Worm (Caenorhabditis elegans): ENCODE results near the gene exo-1.

Gene exo-1

ce11 chrIII:13383159-13383558 is 40.2 kb upstream of the exo-1 start:
- TF ChIP-seq Y53F4B.3 (GFP tag; IDR thresholded peaks at IDR 0.05) (no peak), nfya-2 (GFP tag; IDR thresholded peaks at IDR 0.05) (no peak), lir-1 (GFP tag; conservative IDR thresholded peaks at IDR 0.05) (no peak), ceh-40 (GFP tag; IDR thresholded peaks at IDR 0.05) (no peak), ZK185.1 (tag; optimal IDR thresholded peaks at IDR 0.05; ENCODE audit: poor library complexity, severe bottlenecking) (no peak), Y79H2A.3 (GFP tag; conservative IDR thresholded peaks at IDR 0.05) (no peak), T07F8.4 (tag; optimal IDR thresholded peaks at IDR 0.05) (no peak), hlh-26 (GFP tag; conservative IDR thresholded peaks at IDR 0.05) (no peak), repo-1 (tag; optimal IDR thresholded peaks at IDR 0.05) (no peak), K11D2.4 (GFP tag; IDR thresholded peaks at IDR 0.05) (no peak), F57C9.4 (tag; optimal IDR thresholded peaks at IDR 0.05) (no peak), F33H1.4 (GFP tag; IDR thresholded peaks at IDR 0.05) (no peak)

- TF ChIP-seq ceh-40 (GFP tag; IDR thresholded peaks at IDR 0.05) (no peak), F49E8.2 (tag; optimal IDR thresholded peaks at IDR 0.05; ENCODE audit: insufficient read depth) (no peak), hlh-26 (GFP tag; conservative IDR thresholded peaks at IDR 0.05) (no peak), nhr-27 (tag; optimal IDR thresholded peaks at IDR 0.05) (no peak), attf-3 (GFP tag; conservative IDR thresholded peaks at IDR 0.05) (no peak)
These were observed 37.5 kb upstream of the exo-1 start, which contains the start of gene T03F6.4 for ce11 chrIII:13385850-13386249. Gene T03F6.4, plus strand, starts transcription at chrIII:13386150.

ce11 chrIII:13388621-13389020 is 34.7 kb upstream of the exo-1 start:
- TF ChIP-seq Y79H2A.3 (GFP tag; conservative IDR thresholded peaks at IDR 0.05) (no peak), F52B5.7 (tag; optimal IDR thresholded peaks at IDR 0.05) (no peak), nhr-80 (tag; optimal IDR thresholded peaks at IDR 0.05) (peak; percentile 43), him-1 (tag; optimal IDR thresholded peaks at IDR 0.05) (no peak), ztf-28 (GFP tag; IDR thresholded peaks at IDR 0.05) (no peak)

- TF ChIP-seq F33H1.4 (GFP tag; IDR thresholded peaks at IDR 0.05) (peak; percentile 66), dpff-1 (tag; optimal IDR thresholded peaks at IDR 0.05) (no peak), lsl-1 (GFP tag; optimal IDR thresholded peaks at IDR 0.05) (peak; percentile 67), madf-8 (GFP tag; conservative IDR thresholded peaks at IDR 0.05) (0 out of 2 replicates have a peak, but pooled peaks have one; percentile 18), ztf-28 (GFP tag; IDR thresholded peaks at IDR 0.05) (no peak), madf-6 (GFP tag; IDR thresholded peaks at IDR 0.05) (0 out of 2 replicates have a peak, but pooled peaks have one; percentile 47), ceh-100 (GFP tag; IDR thresholded peaks at IDR 0.05) (no peak), xnd-1 (tag; optimal IDR thresholded peaks at IDR 0.05) (peak; percentile 26), F23B12.7 (tag; optimal IDR thresholded peaks at IDR 0.05; ENCODE audit: insufficient read depth) (no peak), efl-1 (GFP tag; optimal IDR thresholded peaks at IDR 0.05) (peak; percentile 34), sea-2 (GFP tag; IDR thresholded peaks at IDR 0.05) (no peak), aptf-3 (GFP tag; IDR thresholded peaks at IDR 0.05) (no peak), ztf-25 (GFP tag; IDR thresholded peaks at IDR 0.05) (no peak)
These were observed 34.2 kb upstream of the exo-1 start, which contains the start of gene T03F6.3 for ce11 chrIII:13389078-13389477. Gene T03F6.3, plus strand, starts transcription at chrIII:13389395.

- TF ChIP-seq Y53F4B.3 (GFP tag; IDR thresholded peaks at IDR 0.05) (no peak), attf-5 (GFP tag; optimal IDR thresholded peaks at IDR 0.05) (no peak), bed-2 (GFP tag; IDR thresholded peaks at IDR 0.05) (no peak), Y95B8A.8 (GFP tag; IDR thresholded peaks at IDR 0.05) (no peak), mxl-1 (tag; optimal IDR thresholded peaks at IDR 0.05) (no peak)
These were observed 32.5 kb upstream of the exo-1 start for ce11 chrIII:13390789-13391188.

Data from whole organism, young adult.